Worm (Caenorhabditis elegans) whole organism, L4 larva: ENCODE results near the gene ceh-14.

Source experiments
- F44E2.7 ChIP-seq: fragments of 200-800 bp; sonication (Bioruptor generic); IDR thresholded peaks from 2 replicates; pipeline ENCODE4 v2.1.2; 2022; ENCODE audit warnings: missing genetic modification characterization, missing compliant biosample characterization
- ceh-82 ChIP-seq: sonication (generic microtip); optimal IDR thresholded peaks from 2 replicates; lab custom pipeline; 2017; ENCODE audit warnings: missing biosample characterization, missing genetic modification characterization
- dmd-8 ChIP-seq: fragments of 200-800 bp; sonication (Bioruptor generic); IDR thresholded peaks from 2 replicates; pipeline ENCODE4 v1.3.6; 2022; ENCODE audit warnings: missing genetic modification characterization, missing compliant biosample characterization
- lin-1 ChIP-seq: fragments of 200-800 bp; sonication (Bioruptor generic); IDR thresholded peaks from 2 replicates; pipeline ENCODE4 v1.3.6; 2022; ENCODE audit warnings: missing genetic modification reagents, missing genetic modification characterization, missing compliant biosample characterization
- lin-29 ChIP-seq: fragments of 200-800 bp; sonication (Bioruptor generic); IDR thresholded peaks from 2 replicates; pipeline ENCODE4 v1.3.6; 2022; ENCODE audit warnings: missing genetic modification reagents, missing genetic modification characterization, missing compliant biosample characterization
- lsy-2 ChIP-seq, 2 experiments: fragments of 150-350 bp in 1 of 2; sonication (generic microtip) in 1 of 2; optimal IDR thresholded peaks; 2 replicates each; lab custom pipeline; 2014 to 2017; ENCODE audit warnings: missing biosample characterization in 2 of 2, missing genetic modification characterization in 2 of 2
- mdl-1 ChIP-seq, 2 experiments: fragments of 150-350 bp in 1 of 2; sonication (generic microtip) in 1 of 2; optimal IDR thresholded peaks; 2 replicates each; lab custom pipeline; 2014 to 2017; ENCODE audit warnings: missing biosample characterization in 2 of 2, missing genetic modification characterization in 2 of 2
- pha-4 ChIP-seq, 2 experiments: fragments of 150-350 bp in 1 of 2; fragments of 200-800 bp in 1 of 2; sonication (Bioruptor generic) in 1 of 2; IDR thresholded peaks in 1 of 2; optimal IDR thresholded peaks in 1 of 2; 2 replicates each; pipeline versions ENCODE4 v1.3.6 to Lab custom; 2014 to 2022; ENCODE audit warnings: missing genetic modification characterization in 2 of 2, missing genetic modification reagents in 2 of 2, missing biosample characterization in 1 of 2, missing compliant biosample characterization in 1 of 2
- php-3 ChIP-seq: fragments of 200-800 bp; sonication (Bioruptor generic); IDR thresholded peaks from 2 replicates; pipeline ENCODE4 v1.3.6; 2022; ENCODE audit warnings: missing genetic modification reagents, missing genetic modification characterization, missing compliant biosample characterization
- spr-1 ChIP-seq: sonication (generic microtip); optimal IDR thresholded peaks from 2 replicates; lab custom pipeline; 2016; ENCODE audit warnings: mild to moderate bottlenecking, missing genetic modification characterization, missing compliant biosample characterization

- TF ChIP-seq lin-29 = no peak
- no peak for TF ChIP-seq mdl-1 (tag; optimal IDR thresholded peaks at IDR 0.05; lab: Kevin White, UChicago)
- TF ChIP-seq ceh-82 (tag; lab: Kevin White, UChicago) = no peak
- TF ChIP-seq lsy-2 (tag; optimal IDR thresholded peaks at IDR 0.05; lab: Kevin White, UChicago) = no peak
- no peak for TF ChIP-seq lin-1
- no peak for TF ChIP-seq pha-4 (GFP tag; IDR thresholded peaks at IDR 0.05; lab: Robert Waterston, UW)
- no peak for TF ChIP-seq pha-4 (tag; optimal IDR thresholded peaks at IDR 0.05; lab: Kevin White, UChicago)
- TF ChIP-seq php-3 (GFP tag; lab: Robert Waterston, UW) = no peak
- TF ChIP-seq spr-1 (tag; lab: Kevin White, UChicago) = no peak
- TF ChIP-seq dmd-8 (GFP tag; lab: Robert Waterston, UW) = no peak
- TF ChIP-seq F44E2.7 = no peak
Observed at ce11 chrX:7546509-7546908, 14.0 kb upstream of the ceh-14 start, which contains the start of gene col-174.
